Worm (Caenorhabditis elegans) whole organism, L2 larva: ENCODE measurements around the gene T25C12.3.

Experiments used
- zag-1 ChIP-seq: fragments of 150-350 bp; optimal IDR thresholded peaks from 2 replicates; lab custom pipeline; 2014; ENCODE audit warnings: missing biosample characterization, missing genetic modification characterization
- ztf-11 ChIP-seq: sonication (generic microtip); optimal IDR thresholded peaks from 2 replicates; lab custom pipeline; 2017; ENCODE audit warnings: missing biosample characterization, missing genetic modification characterization
- ztf-4 ChIP-seq: fragments of 150-350 bp; optimal IDR thresholded peaks from 2 replicates; lab custom pipeline; 2014; ENCODE audit warnings: missing biosample characterization, missing genetic modification characterization

DNA sequence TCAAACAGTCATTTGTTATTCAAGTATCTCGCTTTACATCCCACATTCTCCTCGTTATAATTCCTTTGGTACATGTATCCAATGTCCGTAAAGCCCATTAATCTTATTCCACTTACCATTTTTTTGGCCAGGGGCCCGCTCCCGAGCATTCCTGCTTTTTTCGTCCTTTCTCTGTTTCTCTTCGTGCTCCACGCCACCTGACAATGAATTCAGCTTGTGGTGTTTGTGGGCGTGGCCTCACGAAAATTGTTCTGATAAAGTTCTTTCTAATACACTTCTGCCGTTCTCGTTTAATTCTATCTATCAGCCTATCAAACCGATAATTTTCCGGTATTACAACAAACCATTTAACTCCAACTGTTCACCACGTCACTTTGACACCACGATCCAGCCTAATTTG is 19.8 kb downstream of the T25C12.3 start:
- TF ChIP-seq ztf-4 (tag; lab: Kevin White, UChicago) (no peak), ztf-11 (tag; lab: Kevin White, UChicago) (no peak), zag-1 (tag; lab: Kevin White, UChicago) (no peak)
